Worm (Caenorhabditis elegans): ENCODE results near the gene cgt-3.
"Not testable (repeated sequence)": the region's sequence is repeated elsewhere in the genome, so short reads cannot be mapped to it uniquely, and the experiment has no call there.

cgt-3 gene

DNA sequence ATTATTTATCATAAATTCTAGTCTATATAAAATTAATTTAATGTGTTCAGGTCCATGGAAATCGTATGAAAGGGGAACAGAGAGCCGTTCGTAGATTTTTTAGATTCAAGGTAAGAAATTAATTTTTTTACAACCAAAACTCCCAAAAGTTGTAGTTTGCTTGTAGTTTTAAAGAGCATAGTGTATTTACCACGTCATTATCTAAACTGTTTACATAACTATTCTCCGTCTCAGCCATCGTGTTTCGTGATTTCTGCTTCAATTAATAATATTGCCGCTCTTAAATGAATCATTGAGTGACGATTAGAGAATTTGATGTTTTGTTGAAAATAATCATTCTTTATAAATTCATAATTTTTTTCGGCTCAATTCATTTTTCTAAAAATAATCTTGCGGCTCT, at the start of gene cgt-3:
Gene cgt-3, plus strand, starts transcription at position 51 of the 400 bp plus-strand sequence.
- TF ChIP-seq klf-2 (GFP tag; conservative IDR thresholded peaks at IDR 0.05), result no peak
- TF ChIP-seq tab-1 (GFP tag; IDR thresholded peaks at IDR 0.05), result no peak
- TF ChIP-seq cog-1 (tag; optimal IDR thresholded peaks at IDR 0.05), result no peak
- TF ChIP-seq flt-1 (GFP tag; IDR thresholded peaks at IDR 0.05), result no peak
- no peak for TF ChIP-seq T22C8.4 (GFP tag; IDR thresholded peaks at IDR 0.05)
- no peak for TF ChIP-seq ztf-23 (GFP tag; IDR thresholded peaks at IDR 0.05)
- no peak for TF ChIP-seq ztf-29 (GFP tag; IDR thresholded peaks at IDR 0.05)
- no peak for TF ChIP-seq ref-1 (GFP tag; conservative IDR thresholded peaks at IDR 0.05)
- TF ChIP-seq med-1 (GFP tag; optimal IDR thresholded peaks at IDR 0.05; ENCODE audit: insufficient read depth), result no peak

DNA sequence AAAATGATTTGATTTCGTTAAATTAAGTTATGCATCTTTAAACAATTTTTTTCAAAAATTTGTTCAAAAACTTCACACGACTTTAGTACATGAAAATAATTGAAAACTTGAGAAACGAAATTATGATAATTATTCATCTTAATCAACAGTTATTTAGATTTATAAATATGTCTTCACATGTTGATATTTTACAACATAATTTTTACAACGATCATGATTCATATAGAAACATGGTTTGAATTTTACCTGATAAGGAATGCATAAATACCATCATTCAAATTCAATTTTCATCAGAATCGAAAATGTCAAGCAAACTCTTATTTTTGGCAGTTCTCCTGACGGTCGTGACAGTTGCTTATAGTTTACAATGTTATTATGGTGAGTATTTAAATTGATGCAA, 47.2 kb upstream of the cgt-3 start, which contains the start of gene tag-234:
Gene tag-234, plus strand, starts transcription at position 301 of the 400 bp plus-strand sequence.
- TF ChIP-seq flt-1 (GFP tag; IDR thresholded peaks at IDR 0.05) (no peak), ztf-23 (GFP tag; IDR thresholded peaks at IDR 0.05) (no peak), tab-1 (GFP tag; IDR thresholded peaks at IDR 0.05) (no peak), med-1 (GFP tag; optimal IDR thresholded peaks at IDR 0.05; ENCODE audit: insufficient read depth) (no peak), cog-1 (tag; optimal IDR thresholded peaks at IDR 0.05) (no peak), T22C8.4 (GFP tag; IDR thresholded peaks at IDR 0.05) (no peak), ref-1 (GFP tag; conservative IDR thresholded peaks at IDR 0.05) (no peak), klf-2 (GFP tag; conservative IDR thresholded peaks at IDR 0.05) (no peak)

DNA sequence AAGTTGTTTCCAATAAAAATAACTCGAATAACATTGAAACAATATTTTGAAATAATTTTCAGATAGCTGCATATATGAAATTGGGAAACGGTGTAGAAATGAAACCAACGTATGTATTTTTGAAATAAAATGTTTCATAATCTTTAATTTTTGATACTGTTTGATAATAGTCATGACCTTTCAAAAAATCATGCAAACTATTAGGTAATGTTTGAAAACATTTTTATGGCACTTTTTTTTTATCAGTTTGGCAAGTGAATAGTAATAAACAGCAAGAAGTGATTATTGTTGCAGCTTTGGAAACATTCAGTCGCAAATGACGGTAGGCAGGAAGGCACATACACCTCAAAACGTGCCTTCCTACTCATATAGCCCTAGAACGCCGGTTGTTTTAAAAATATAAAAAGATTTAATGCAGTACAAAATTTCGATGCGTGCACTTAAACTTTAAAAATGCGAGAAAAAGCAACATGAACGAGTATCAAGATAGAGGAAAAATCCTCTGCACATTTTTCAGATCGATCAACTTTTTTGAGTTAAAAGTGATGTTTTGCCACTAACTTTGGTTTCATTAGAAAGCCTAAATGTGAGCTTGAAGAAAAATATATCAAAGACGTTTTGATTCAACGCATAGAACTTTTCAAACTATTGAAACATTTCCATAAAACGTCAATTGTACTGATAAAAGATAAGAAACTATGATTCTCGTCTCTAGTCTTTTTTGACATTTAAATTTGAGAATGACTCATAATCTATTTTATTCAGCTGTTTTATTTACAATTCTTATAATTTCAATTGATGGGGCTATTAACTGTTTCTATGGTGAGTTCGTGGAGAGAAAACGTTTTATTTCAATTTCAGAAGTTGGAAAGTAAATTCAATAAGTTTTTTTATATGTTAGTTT, 45.5 kb upstream of the cgt-3 start, which contains the start of gene F55C12.19:
Gene F55C12.19, plus strand, starts transcription at position 735 of the 904 bp plus-strand sequence.
- TF ChIP-seq klf-2 (GFP tag; conservative IDR thresholded peaks at IDR 0.05) (no peak), flt-1 (GFP tag; IDR thresholded peaks at IDR 0.05) (no peak), ztf-29 (GFP tag; IDR thresholded peaks at IDR 0.05) (no peak), cog-1 (tag; optimal IDR thresholded peaks at IDR 0.05) (no peak), ztf-23 (GFP tag; IDR thresholded peaks at IDR 0.05) (no peak), med-1 (GFP tag; optimal IDR thresholded peaks at IDR 0.05; ENCODE audit: insufficient read depth) (no peak), T22C8.4 (GFP tag; IDR thresholded peaks at IDR 0.05) (no peak), tab-1 (GFP tag; IDR thresholded peaks at IDR 0.05) (no peak), ref-1 (GFP tag; conservative IDR thresholded peaks at IDR 0.05) (no peak)

DNA sequence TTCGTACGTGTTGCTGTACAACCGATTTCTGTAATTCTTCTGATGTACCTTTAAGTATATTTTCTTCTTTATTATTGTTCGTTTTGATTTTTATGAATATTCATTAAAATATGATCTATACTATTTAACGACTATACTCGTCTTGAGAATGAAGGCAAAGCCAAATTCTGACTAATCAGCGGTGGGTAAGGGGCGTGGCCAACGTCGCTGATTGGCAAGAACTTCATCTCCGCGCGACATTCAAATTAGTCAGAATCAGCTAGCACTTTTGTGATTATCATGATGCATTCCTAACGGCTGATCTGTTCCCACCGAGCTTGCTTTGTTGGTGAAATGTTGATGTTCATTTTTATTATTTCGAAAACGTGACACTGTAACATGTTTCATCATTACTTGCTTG, 44.2 kb upstream of the cgt-3 start:
- no peak for TF ChIP-seq T22C8.4 (GFP tag; IDR thresholded peaks at IDR 0.05)
- no peak for TF ChIP-seq ztf-29 (GFP tag; IDR thresholded peaks at IDR 0.05)
- no peak for TF ChIP-seq tab-1 (GFP tag; IDR thresholded peaks at IDR 0.05)
- TF ChIP-seq flt-1 (GFP tag; IDR thresholded peaks at IDR 0.05), result no peak
- TF ChIP-seq klf-2 (GFP tag; conservative IDR thresholded peaks at IDR 0.05), result no peak
- TF ChIP-seq ref-1 (GFP tag; conservative IDR thresholded peaks at IDR 0.05), result no peak
- TF ChIP-seq med-1 (GFP tag; optimal IDR thresholded peaks at IDR 0.05; ENCODE audit: insufficient read depth), result no peak
- no peak for TF ChIP-seq ztf-23 (GFP tag; IDR thresholded peaks at IDR 0.05)
- TF ChIP-seq cog-1 (tag; optimal IDR thresholded peaks at IDR 0.05), result no peak

DNA sequence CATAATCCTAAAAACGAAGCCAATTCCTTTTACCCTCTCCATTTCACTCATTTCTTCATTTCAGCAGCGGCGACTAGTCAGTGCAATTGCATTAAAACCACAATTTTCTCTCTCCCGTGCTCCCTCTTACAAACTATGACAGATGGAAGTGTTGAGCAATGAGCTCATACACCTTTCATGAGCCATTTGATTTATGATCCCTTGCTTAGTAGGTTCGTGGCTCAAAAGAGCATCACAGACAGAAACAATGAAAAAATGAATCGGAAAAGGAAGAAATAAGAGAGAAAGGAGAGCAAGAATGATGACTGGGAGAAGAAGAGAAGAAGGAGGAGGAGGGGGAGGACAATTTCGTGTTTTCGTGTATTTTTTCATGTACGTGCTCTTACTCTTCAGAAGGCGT, 39.6 kb upstream of the cgt-3 start:
- no peak for TF ChIP-seq med-1 (GFP tag; optimal IDR thresholded peaks at IDR 0.05; ENCODE audit: insufficient read depth)
- no peak for TF ChIP-seq T22C8.4 (GFP tag; IDR thresholded peaks at IDR 0.05)
- no peak for TF ChIP-seq klf-2 (GFP tag; conservative IDR thresholded peaks at IDR 0.05)

DNA sequence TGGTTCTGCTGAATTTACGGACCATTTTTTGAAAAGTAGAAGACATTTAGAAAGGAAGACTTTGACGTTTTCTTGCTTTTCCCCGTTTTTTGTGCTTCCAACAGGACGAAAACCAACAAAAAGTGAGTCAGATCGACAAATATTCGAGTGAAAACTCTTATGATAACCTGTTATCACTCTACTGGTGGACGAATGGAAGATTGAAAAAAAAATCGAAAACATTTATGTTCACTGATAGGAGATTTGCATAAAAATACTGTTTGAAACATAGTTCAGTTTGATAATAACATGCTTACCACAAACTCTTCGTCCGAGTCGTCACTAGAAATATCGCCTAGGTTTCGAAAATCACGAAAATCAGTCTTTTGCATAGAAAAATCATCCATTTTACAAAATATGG, 38.7 kb upstream of the cgt-3 start:
- TF ChIP-seq ztf-23 (GFP tag; IDR thresholded peaks at IDR 0.05) (no peak), cog-1 (tag; optimal IDR thresholded peaks at IDR 0.05) (no peak)

DNA sequence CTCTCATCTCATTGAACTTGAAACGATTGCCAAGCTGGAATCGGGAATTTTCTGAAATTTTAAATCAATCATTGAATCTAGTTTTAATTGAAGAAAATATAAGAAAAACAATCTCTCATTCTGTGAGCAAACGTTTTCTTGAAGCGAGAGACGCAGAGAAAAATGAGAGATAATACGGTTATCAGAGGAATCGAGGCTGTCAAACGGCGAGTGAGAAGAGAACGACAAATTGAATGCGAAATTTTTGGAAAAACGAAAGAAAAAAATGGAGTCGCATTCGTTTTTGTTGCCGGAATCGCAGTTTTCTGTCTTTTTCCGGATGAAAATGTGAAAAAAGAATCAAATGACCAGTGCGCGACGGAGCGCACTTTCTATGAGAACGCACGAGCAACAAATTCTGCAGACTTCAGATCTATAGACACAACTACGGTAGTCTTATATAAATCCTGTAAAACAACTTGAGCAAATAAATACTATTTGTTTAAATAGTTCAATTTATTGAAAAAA, 37.5 kb upstream of the cgt-3 start, which contains the start of gene tex-2:
Gene tex-2, minus strand, starts transcription at position 51 of the 507 bp plus-strand sequence.
- TF ChIP-seq flt-1 (GFP tag; IDR thresholded peaks at IDR 0.05), result no peak
- TF ChIP-seq ztf-23 (GFP tag; IDR thresholded peaks at IDR 0.05), result 0 out of 2 replicates have a peak, but pooled peaks have one; percentile 39

DNA sequence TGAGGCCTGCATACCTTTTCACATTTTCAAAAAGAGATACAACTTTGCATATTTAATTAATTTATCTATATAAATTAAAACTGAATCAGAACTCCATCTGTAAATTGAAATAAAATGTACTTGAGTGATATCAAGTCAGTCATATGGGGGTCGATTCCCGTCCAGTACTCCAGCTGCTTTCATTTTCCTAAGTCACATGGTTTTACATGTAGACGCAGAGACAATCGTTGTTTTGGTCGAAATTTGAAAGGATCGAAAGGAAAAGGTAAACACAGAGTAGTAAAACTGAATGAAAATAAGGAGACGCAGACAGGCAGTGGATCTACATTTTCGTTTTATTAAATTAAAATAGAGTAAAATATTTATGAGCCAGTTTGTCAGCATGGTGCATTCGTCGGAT, 37.0 kb upstream of the cgt-3 start:
- TF ChIP-seq ztf-23 (GFP tag; IDR thresholded peaks at IDR 0.05), result no peak
- no peak for TF ChIP-seq ztf-29 (GFP tag; IDR thresholded peaks at IDR 0.05)
- no peak for TF ChIP-seq med-1 (GFP tag; optimal IDR thresholded peaks at IDR 0.05; ENCODE audit: insufficient read depth)
- no peak for TF ChIP-seq flt-1 (GFP tag; IDR thresholded peaks at IDR 0.05)
- no peak for TF ChIP-seq cog-1 (tag; optimal IDR thresholded peaks at IDR 0.05)

DNA sequence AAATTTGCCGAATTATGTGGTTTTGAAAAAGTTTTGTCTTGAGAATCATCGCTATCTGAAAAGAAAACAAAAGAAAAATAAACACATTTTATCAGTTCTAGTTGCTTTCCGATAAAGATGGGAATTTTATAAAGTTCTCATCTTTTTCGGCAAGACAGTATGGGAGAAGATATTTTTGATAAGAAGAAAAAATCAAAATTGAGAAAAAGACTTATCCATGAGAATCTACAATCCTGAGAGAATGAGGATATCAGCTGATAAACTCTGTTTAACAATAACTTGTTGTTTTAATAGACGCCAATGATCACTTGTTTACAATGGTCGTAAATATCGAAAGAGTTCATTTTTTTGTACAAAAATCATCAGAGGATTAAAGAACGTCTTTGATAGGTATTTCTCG, 35.1 kb upstream of the cgt-3 start, which contains the start of gene F55C12.6:
Gene F55C12.6, minus strand, starts transcription at position 101 of the 400 bp plus-strand sequence.
- TF ChIP-seq T22C8.4 (GFP tag; IDR thresholded peaks at IDR 0.05) (no peak), klf-2 (GFP tag; conservative IDR thresholded peaks at IDR 0.05) (no peak), flt-1 (GFP tag; IDR thresholded peaks at IDR 0.05) (no peak), cog-1 (tag; optimal IDR thresholded peaks at IDR 0.05) (no peak), ztf-29 (GFP tag; IDR thresholded peaks at IDR 0.05) (no peak), ztf-23 (GFP tag; IDR thresholded peaks at IDR 0.05) (no peak), med-1 (GFP tag; optimal IDR thresholded peaks at IDR 0.05; ENCODE audit: insufficient read depth) (no peak), tab-1 (GFP tag; IDR thresholded peaks at IDR 0.05) (no peak), ref-1 (GFP tag; conservative IDR thresholded peaks at IDR 0.05) (no peak)

DNA sequence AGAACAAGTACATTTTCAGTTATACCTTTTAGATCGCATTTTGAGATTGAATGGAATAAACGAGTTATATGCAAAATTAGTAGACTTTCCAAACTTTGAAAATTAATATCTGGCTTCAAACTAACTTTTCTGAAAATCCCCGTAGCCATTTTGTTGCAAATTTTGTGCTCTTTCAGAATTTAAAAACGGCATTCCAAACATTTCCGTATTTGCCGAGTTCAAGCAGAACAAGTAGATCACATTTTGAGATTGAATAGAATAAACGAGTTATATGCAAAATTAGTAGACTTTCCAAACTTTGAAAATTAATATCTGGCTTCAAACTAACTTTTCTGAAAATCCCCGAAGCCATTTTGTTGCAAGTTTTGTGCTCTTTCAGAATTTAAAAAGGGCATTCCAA, 34.6 kb upstream of the cgt-3 start, which contains the start of gene F55C12.2:
Gene F55C12.2, plus strand, starts transcription at position 301 of the 400 bp plus-strand sequence.
- not testable (repeated sequence) for TF ChIP-seq ztf-23 (GFP tag; IDR thresholded peaks at IDR 0.05); tab-1 (GFP tag; IDR thresholded peaks at IDR 0.05); klf-2 (GFP tag; conservative IDR thresholded peaks at IDR 0.05)
